Fruit fly (Drosophila melanogaster) whole organism, wandering third instar larva: ENCODE results near the gene SNRPG.

Experiments used
- Abd-B ChIP-seq: fragments of >200 bp; optimal IDR thresholded peaks from 2 replicates; lab custom pipeline; 2017; ENCODE audit warnings: missing biosample characterization, missing genetic modification characterization
- CG32264 ChIP-seq: fragments of 200-800 bp; sonication (Bioruptor generic); optimal IDR thresholded peaks from 2 replicates; lab custom pipeline; 2016; ENCODE audit warnings: missing biosample characterization, missing genetic modification characterization
- CG9705 ChIP-seq: fragments of 200-800 bp; sonication (Bioruptor generic); optimal IDR thresholded peaks from 2 replicates; lab custom pipeline; 2018; ENCODE audit warnings: missing biosample characterization, mild to moderate bottlenecking, missing genetic modification characterization
- CrebA ChIP-seq: fragments of 200-800 bp; sonication (Bioruptor generic); optimal IDR thresholded peaks from 2 replicates; lab custom pipeline; 2016; ENCODE audit warnings: missing biosample characterization, mild to moderate bottlenecking, missing genetic modification characterization, borderline replicate concordance
- Dfd ChIP-seq: fragments of >200 bp; optimal IDR thresholded peaks from 2 replicates; lab custom pipeline; 2017; ENCODE audit warnings: missing biosample characterization, missing genetic modification characterization
- Dif ChIP-seq: fragments of 200-275, 200-300 bp; sonication (Bioruptor generic); optimal IDR thresholded peaks from 2 replicates; lab custom pipeline; 2018; ENCODE audit warnings: missing biosample characterization, missing genetic modification characterization; ENCODE audit not compliant: partially characterized antibody
- GATAd ChIP-seq: sonication (Bioruptor generic); optimal IDR thresholded peaks from 2 replicates; lab custom pipeline; 2016; ENCODE audit warnings: missing biosample characterization, missing genetic modification characterization
- HLH106 ChIP-seq: fragments of 200-800 bp; optimal IDR thresholded peaks from 3 replicates; lab custom pipeline; 2019; ENCODE audit warnings: missing biosample characterization, mild to moderate bottlenecking, missing genetic modification characterization, moderate library complexity
- Hnf4 ChIP-seq: fragments of 200-800 bp; sonication (Bioruptor generic); optimal IDR thresholded peaks from 2 replicates; lab custom pipeline; 2016; ENCODE audit warnings: missing biosample characterization, mild to moderate bottlenecking, missing genetic modification characterization
- Hr83 ChIP-seq: fragments of 200-300 bp; sonication (Bioruptor generic); optimal IDR thresholded peaks from 2 replicates; lab custom pipeline; 2016; ENCODE audit warnings: missing biosample characterization, mild to moderate bottlenecking, missing genetic modification characterization, moderate library complexity; ENCODE audit not compliant: poor library complexity, severe bottlenecking
- Jra ChIP-seq: sonication (Bioruptor generic); optimal IDR thresholded peaks from 2 replicates; lab custom pipeline; 2016; ENCODE audit warnings: missing biosample characterization, missing genetic modification characterization
- Myc ChIP-seq: fragments of >200 bp; optimal IDR thresholded peaks from 2 replicates; lab custom pipeline; 2017
- N ChIP-seq: fragments of >200 bp; optimal IDR thresholded peaks from 2 replicates; lab custom pipeline; 2018; ENCODE audit warnings: missing biosample characterization, missing external identifiers, missing genetic modification characterization
- OdsH ChIP-seq: fragments of 200-800 bp; sonication (Bioruptor generic); optimal IDR thresholded peaks from 2 replicates; lab custom pipeline; 2016; ENCODE audit warnings: missing biosample characterization, mild to moderate bottlenecking, missing genetic modification characterization
- Rel ChIP-seq, 2 experiments: fragments of 200-800 bp; sonication (Bioruptor generic) in 1 of 2; optimal IDR thresholded peaks; 2 replicates in 1 of 2; 3 replicates in 1 of 2; lab custom pipeline; 2016 to 2019; ENCODE audit warnings: mild to moderate bottlenecking in 2 of 2, missing biosample characterization in 2 of 2, missing genetic modification characterization in 2 of 2, moderate library complexity in 1 of 2
- Sp1 ChIP-seq: fragments of 200-800 bp; sonication (Bioruptor generic); optimal IDR thresholded peaks from 3 replicates; lab custom pipeline; 2019; ENCODE audit warnings: missing biosample characterization, mild to moderate bottlenecking, missing genetic modification characterization, moderate library complexity
- br ChIP-seq: fragments of 200-800 bp; sonication (Bioruptor generic); optimal IDR thresholded peaks from 2 replicates; lab custom pipeline; 2016; ENCODE audit warnings: missing biosample characterization, missing genetic modification characterization
- dl ChIP-seq, 2 experiments: fragments of 175-275, 200-275 bp in 1 of 2; fragments of 200-275 bp in 1 of 2; sonication (Bioruptor generic); optimal IDR thresholded peaks; lab custom pipeline; 2018; ENCODE audit warnings: mild to moderate bottlenecking in 2 of 2, missing biosample characterization in 2 of 2, missing genetic modification characterization in 2 of 2, moderate library complexity in 2 of 2; ENCODE audit not compliant: partially characterized antibody in 2 of 2, insufficient read depth in 1 of 2
- dmrt93B ChIP-seq: fragments of 200-800 bp; sonication (Bioruptor generic); optimal IDR thresholded peaks from 2 replicates; lab custom pipeline; 2018; ENCODE audit warnings: missing biosample characterization, mild to moderate bottlenecking, missing genetic modification characterization
- dsf ChIP-seq: sonication (Bioruptor generic); optimal IDR thresholded peaks from 2 replicates; lab custom pipeline; 2016; ENCODE audit warnings: missing biosample characterization, missing genetic modification characterization, borderline replicate concordance
- ey ChIP-seq: fragments of 200-800 bp; sonication (Bioruptor generic); optimal IDR thresholded peaks from 2 replicates; lab custom pipeline; 2016; ENCODE audit warnings: missing biosample characterization, missing genetic modification characterization
- foxo ChIP-seq, 2 experiments: fragments of 200-800 bp; sonication (Bioruptor generic); optimal IDR thresholded peaks; 2 replicates in 1 of 2; 3 replicates in 1 of 2; lab custom pipeline; 2016 to 2017; ENCODE audit warnings: missing biosample characterization in 2 of 2, missing genetic modification characterization in 2 of 2
- fru ChIP-seq: fragments of 200-800 bp; sonication (Bioruptor generic); optimal IDR thresholded peaks from 3 replicates; lab custom pipeline; 2016; ENCODE audit warnings: missing biosample characterization, mild to moderate bottlenecking, missing genetic modification characterization
- h ChIP-seq: fragments of 200-800 bp; sonication (Bioruptor generic); optimal IDR thresholded peaks from 3 replicates; lab custom pipeline; 2016; ENCODE audit warnings: missing biosample characterization, mild to moderate bottlenecking, missing genetic modification characterization
- jim ChIP-seq: fragments of 175-275, 200-325 bp; sonication (Bioruptor generic); optimal IDR thresholded peaks from 2 replicates; lab custom pipeline; 2016; ENCODE audit warnings: missing biosample characterization, mild to moderate bottlenecking, missing genetic modification characterization
- psq ChIP-seq: fragments of 200-800 bp; sonication (Bioruptor generic); optimal IDR thresholded peaks from 3 replicates; lab custom pipeline; 2017; ENCODE audit warnings: missing biosample characterization, mild to moderate bottlenecking, missing genetic modification characterization, moderate library complexity
- rgr ChIP-seq: fragments of 200-800 bp; sonication (Bioruptor generic); optimal IDR thresholded peaks from 3 replicates; lab custom pipeline; 2016; ENCODE audit warnings: missing biosample characterization, mild to moderate bottlenecking, missing genetic modification characterization
- sage ChIP-seq: fragments of 200-800 bp; sonication (Bioruptor generic); optimal IDR thresholded peaks from 2 replicates; lab custom pipeline; 2016; ENCODE audit warnings: missing biosample characterization, mild to moderate bottlenecking, missing genetic modification characterization
- sv ChIP-seq: fragments of 200-800 bp; sonication (Bioruptor generic); optimal IDR thresholded peaks from 3 replicates; lab custom pipeline; 2016; ENCODE audit warnings: missing biosample characterization, missing genetic modification characterization
- tai ChIP-seq: sonication (Bioruptor generic); optimal IDR thresholded peaks from 2 replicates; lab custom pipeline; 2016; ENCODE audit warnings: missing biosample characterization, missing genetic modification characterization
- woc ChIP-seq: sonication (Bioruptor generic); optimal IDR thresholded peaks from 2 replicates; lab custom pipeline; 2016; ENCODE audit warnings: missing biosample characterization, mild to moderate bottlenecking, missing genetic modification characterization

Gene SNRPG

dm6 chrX:16641101-16641420 is 842 bp upstream of the SNRPG start:
- TF ChIP-seq Hnf4 = no peak
- no peak for TF ChIP-seq sv
- TF ChIP-seq sage (GFP tag; lab: Kevin White, UChicago) = no peak
- TF ChIP-seq HLH106 (tag; lab: Kevin White, UChicago) = no peak
- TF ChIP-seq Dfd (GFP tag; lab: Kevin White, UChicago) = no peak
- no peak for TF ChIP-seq CG32264 (GFP tag; lab: Kevin White, UChicago)
- no peak for TF ChIP-seq foxo (GFP tag; optimal IDR thresholded peaks at IDR 0.05; lab: Kevin White, UChicago)
- TF ChIP-seq dsf = no peak
- no peak for TF ChIP-seq br (GFP tag; lab: Kevin White, UChicago)
- TF ChIP-seq CrebA (GFP tag; lab: Kevin White, UChicago) = no peak
- no peak for TF ChIP-seq woc (GFP tag; lab: Kevin White, UChicago)
- no peak for TF ChIP-seq jim (GFP tag; lab: Kevin White, UChicago)
- TF ChIP-seq Myc (lab: Kevin White, UChicago) = no peak
- no peak for TF ChIP-seq dmrt93B
- no peak for TF ChIP-seq rgr (GFP tag; lab: Kevin White, UChicago)
- TF ChIP-seq psq (GFP tag; lab: Kevin White, UChicago) = no peak
- no peak for TF ChIP-seq ey
- no peak for TF ChIP-seq Jra (GFP tag; lab: Kevin White, UChicago)
- no peak for TF ChIP-seq GATAd (GFP tag; lab: Kevin White, UChicago)
- no peak for TF ChIP-seq Abd-B (GFP tag; lab: Kevin White, UChicago)

dm6 chrX:16637594-16638485 is 2.4 kb downstream of the SNRPG start, which contains the start of gene RpS19a:
Gene RpS19a (plus strand): TSS chrX:16637894.
- TF ChIP-seq jim (GFP tag; lab: Kevin White, UChicago) (no peak), CrebA (GFP tag; lab: Kevin White, UChicago) (no peak), Sp1 (peak; percentile 89), Hr83 (GFP tag; lab: Kevin White, UChicago) (peak; percentile 80), dl (GFP tag; optimal IDR thresholded peaks at IDR 0.05; lab: Kevin White, UChicago; ENCODE audit: insufficient read depth in 1 of 2, partially characterized antibody in 2 of 2) (no peak), dmrt93B (peak; percentile 80), sv (peak; percentile 45), GATAd (GFP tag; lab: Kevin White, UChicago) (peak; percentile 16), foxo (GFP tag; optimal IDR thresholded peaks at IDR 0.05; lab: Kevin White, UChicago) (peak in 1 of 2 experiments; percentile 61), br (GFP tag; lab: Kevin White, UChicago) (peak; percentile 76), OdsH (peak; percentile 16), HLH106 (tag; lab: Kevin White, UChicago) (peak; percentile 59), CG32264 (GFP tag; lab: Kevin White, UChicago) (no peak), Jra (GFP tag; lab: Kevin White, UChicago) (peak; percentile 28), rgr (GFP tag; lab: Kevin White, UChicago) (peak; percentile 80), tai (no peak), sage (GFP tag; lab: Kevin White, UChicago) (peak; percentile 20), h (GFP tag; lab: Kevin White, UChicago) (peak; percentile 58), Rel (GFP tag; optimal IDR thresholded peaks at IDR 0.05; lab: Kevin White, UChicago) (no peak), Rel (tag; optimal IDR thresholded peaks at IDR 0.05; lab: Kevin White, UChicago) (peak; percentile 63), Hnf4 (peak; percentile 34), dsf (peak; percentile 61), N (no peak), fru (GFP tag; lab: Kevin White, UChicago) (peak; percentile 52), CG9705 (peak; percentile 88)

dm6 chrX:16637106-16637590 is 3.1 kb downstream of the SNRPG start, which contains the start of gene Rok:
Gene Rok (minus strand): TSS chrX:16637414.
- TF ChIP-seq Hr83 (GFP tag; lab: Kevin White, UChicago) (peak; percentile 56), Rel (GFP tag; optimal IDR thresholded peaks at IDR 0.05; lab: Kevin White, UChicago) (no peak), Rel (tag; optimal IDR thresholded peaks at IDR 0.05; lab: Kevin White, UChicago) (peak; percentile 26), OdsH (no peak), Dif (GFP tag; lab: Kevin White, UChicago) (no peak), Abd-B (GFP tag; lab: Kevin White, UChicago) (peak; percentile 7), Myc (lab: Kevin White, UChicago) (no peak), Dfd (GFP tag; lab: Kevin White, UChicago) (peak; percentile 78), N (peak; percentile 84)
- TF ChIP-seq, all 38 proteins: peak for 5
